Worm (Caenorhabditis elegans): ENCODE measurements around the gene nlp-7.

nlp-7 gene

ce11 chrX:8551687-8552327 lies 41.2 kb upstream of the nlp-7 start, which contains the start of gene dhhc-14 (continued):
- TF ChIP-seq ama-1 (optimal IDR thresholded peaks at IDR 0.05) (no peak), arid-1 (GFP tag; conservative IDR thresholded peaks at IDR 0.05) (no peak), ZK546.5 (tag; optimal IDR thresholded peaks at IDR 0.05) (no peak), duxl-1 (tag; optimal IDR thresholded peaks at IDR 0.05; ENCODE audit: poor library complexity) (no peak), nhr-25 (tag; optimal IDR thresholded peaks at IDR 0.05; ENCODE audit: borderline replicate concordance, insufficient read depth) (no peak), zip-2 (tag; optimal IDR thresholded peaks at IDR 0.05) (no peak), nhr-10 (tag; optimal IDR thresholded peaks at IDR 0.05) (no peak), lsy-2 (tag; optimal IDR thresholded peaks at IDR 0.05) (peak in 1 of 2 experiments; percentile 57), daf-12 (tag; optimal IDR thresholded peaks at IDR 0.05) (no peak), mxl-2 (GFP tag; conservative IDR thresholded peaks at IDR 0.05) (no peak), zag-1 (tag; optimal IDR thresholded peaks at IDR 0.05) (no peak), aha-1 (tag) (peak; percentile 98), nhr-42 (GFP tag; IDR thresholded peaks at IDR 0.05) (no peak), D1046.2 (GFP tag; IDR thresholded peaks at IDR 0.05) (no peak), sdz-12 (GFP tag; optimal IDR thresholded peaks at IDR 0.05) (no peak), snpc-4 (tag; optimal IDR thresholded peaks at IDR 0.05) (no peak), lim-7 (GFP tag; IDR thresholded peaks at IDR 0.05) (no peak), fkh-10 (GFP tag; optimal IDR thresholded peaks at IDR 0.05) (peak; percentile 1), F10B5.3 (tag; optimal IDR thresholded peaks at IDR 0.05) (no peak), nhr-48 (tag; optimal IDR thresholded peaks at IDR 0.05) (no peak), nhr-102 (tag; optimal IDR thresholded peaks at IDR 0.05) (no peak), cey-2 (tag; optimal IDR thresholded peaks at IDR 0.05; ENCODE audit: borderline replicate concordance, insufficient read depth) (no peak), lin-15B (tag; optimal IDR thresholded peaks at IDR 0.05) (no peak), mdl-1 (tag; optimal IDR thresholded peaks at IDR 0.05) (peak; percentile 35 to 80), lin-38 (GFP tag; IDR thresholded peaks at IDR 0.05) (peak; percentile 89)

ce11 chrX:8554029-8554428 lies 39.0 kb upstream of the nlp-7 start:
- TF ChIP-seq unc-62 (GFP tag; optimal IDR thresholded peaks at IDR 0.05 in 1 of 2) (peak in 1 of 2 experiments; percentile 87), unc-62 (tag; optimal IDR thresholded peaks at IDR 0.05) (no peak), T26A8.4 (GFP tag; IDR thresholded peaks at IDR 0.05) (no peak)

ce11 chrX:8556614-8557196 lies 36.3 kb upstream of the nlp-7 start, which contains the start of gene utx-1:
Gene utx-1, plus strand, starts transcription at chrX:8557146.
- TF ChIP-seq spr-3 (GFP tag; optimal IDR thresholded peaks at IDR 0.05) (no peak), madf-9 (GFP tag; conservative IDR thresholded peaks at IDR 0.05) (no peak), F26F4.8 (GFP tag; conservative IDR thresholded peaks at IDR 0.05) (no peak), snpc-1.2 (GFP tag; IDR thresholded peaks at IDR 0.05) (no peak), ZK546.5 (tag; optimal IDR thresholded peaks at IDR 0.05) (no peak), nhr-41 (GFP tag; IDR thresholded peaks at IDR 0.05) (no peak), set-16 (GFP tag; IDR thresholded peaks at IDR 0.05) (no peak), ztf-7 (tag; optimal IDR thresholded peaks at IDR 0.05) (no peak), snpc-4 (tag; optimal IDR thresholded peaks at IDR 0.05) (no peak), ceh-20 (GFP tag; IDR thresholded peaks at IDR 0.05) (no peak), dve-1 (tag; optimal IDR thresholded peaks at IDR 0.05; ENCODE audit: insufficient read depth) (peak; percentile 10), lir-3 (tag; optimal IDR thresholded peaks at IDR 0.05) (no peak), daf-16 (GFP tag; optimal IDR thresholded peaks at IDR 0.05) (no peak), daf-16 (tag; optimal IDR thresholded peaks at IDR 0.05) (peak; percentile 18), zip-2 (tag; optimal IDR thresholded peaks at IDR 0.05) (no peak), lin-13 (GFP tag; optimal IDR thresholded peaks at IDR 0.05) (no peak), jun-1 (tag; optimal IDR thresholded peaks at IDR 0.05) (no peak), dmd-9 (GFP tag; IDR thresholded peaks at IDR 0.05) (no peak), zfp-3 (GFP tag; conservative IDR thresholded peaks at IDR 0.05) (no peak), T20F7.1 (GFP tag; optimal IDR thresholded peaks at IDR 0.05) (peak; percentile 72), R02D3.7 (tag; optimal IDR thresholded peaks at IDR 0.05) (no peak), mdt-29 (GFP tag; IDR thresholded peaks at IDR 0.05) (no peak), mxl-3 (GFP tag; optimal IDR thresholded peaks at IDR 0.05) (peak; percentile 2), nhr-111 (GFP tag; optimal IDR thresholded peaks at IDR 0.05) (no peak)
